Fruit fly (Drosophila melanogaster) whole organism, prepupa: ENCODE results near the gene Task6.

ENCODE experiments used
- Blimp-1 ChIP-seq: fragments of 200-800 bp; sonication (Bioruptor generic); optimal IDR thresholded peaks from 3 replicates; lab custom pipeline; 2017; ENCODE audit warnings: missing biosample characterization, missing genetic modification characterization, mild to moderate bottlenecking, moderate library complexity, missing genetic modification reagents
- CG10669 ChIP-seq: fragments of 200-800 bp; sonication (Bioruptor generic); optimal IDR thresholded peaks from 3 replicates; lab custom pipeline; 2018; ENCODE audit warnings: missing biosample characterization, mild to moderate bottlenecking, missing genetic modification characterization, moderate library complexity
- CG11294 ChIP-seq: fragments of 200-800 bp; sonication (Bioruptor generic); IDR thresholded peaks from 2 replicates; pipeline ENCODE4 v1.3.6; 2022; ENCODE audit warnings: missing biosample characterization, missing genetic modification characterization
- CG11762 ChIP-seq: fragments of 200-800 bp; sonication (Bioruptor generic); optimal IDR thresholded peaks from 3 replicates; lab custom pipeline; 2016; ENCODE audit warnings: missing biosample characterization, missing genetic modification characterization; ENCODE audit not compliant: insufficient read depth
- CG11902 ChIP-seq: fragments of 200-800 bp; sonication (Bioruptor generic); optimal IDR thresholded peaks from 3 replicates; lab custom pipeline; 2016; ENCODE audit warnings: missing biosample characterization, missing genetic modification characterization
- CG15336 ChIP-seq: fragments of 200-800 bp; sonication (Bioruptor generic); IDR thresholded peaks from 2 replicates; pipeline ENCODE4 v1.3.6; 2022; ENCODE audit warnings: missing biosample characterization, missing genetic modification characterization
- CG1621 ChIP-seq: fragments of 200-800 bp; sonication (Bioruptor generic); optimal IDR thresholded peaks from 3 replicates; lab custom pipeline; 2018; ENCODE audit warnings: missing biosample characterization, mild to moderate bottlenecking, missing genetic modification characterization
- CG16779 ChIP-seq: fragments of 200-800 bp; sonication (Bioruptor generic); optimal IDR thresholded peaks from 3 replicates; lab custom pipeline; 2017; ENCODE audit warnings: missing biosample characterization, mild to moderate bottlenecking, missing genetic modification characterization
- CG3032 ChIP-seq: fragments of 200-800 bp; optimal IDR thresholded peaks from 2 replicates; lab custom pipeline; 2019; ENCODE audit warnings: missing biosample characterization, mild to moderate bottlenecking, missing genetic modification characterization, moderate library complexity
- CG32006 ChIP-seq: fragments of 200-800 bp; sonication (Bioruptor generic); optimal IDR thresholded peaks from 3 replicates; lab custom pipeline; 2017; ENCODE audit warnings: missing biosample characterization, mild to moderate bottlenecking, missing genetic modification characterization
- CG34406 ChIP-seq: fragments of 200-800 bp; sonication (Bioruptor generic); optimal IDR thresholded peaks from 3 replicates; lab custom pipeline; 2016; ENCODE audit warnings: missing biosample characterization, missing genetic modification characterization
- CG3919 ChIP-seq: fragments of 200-800 bp; sonication (Bioruptor generic); optimal IDR thresholded peaks from 3 replicates; lab custom pipeline; 2016; ENCODE audit warnings: missing biosample characterization, missing genetic modification characterization
- CG4318 ChIP-seq: fragments of 200-800 bp; sonication (Bioruptor generic); optimal IDR thresholded peaks from 3 replicates; lab custom pipeline; 2017; ENCODE audit warnings: missing biosample characterization, mild to moderate bottlenecking, missing genetic modification characterization
- CG6163 ChIP-seq: fragments of 200-800 bp; sonication (Bioruptor generic); IDR thresholded peaks from 3 replicates; pipeline ENCODE4 v1.3.6; 2022; ENCODE audit warnings: missing biosample characterization, missing genetic modification characterization
- CG6792 ChIP-seq: fragments of 200-800 bp; sonication (Bioruptor generic); optimal IDR thresholded peaks from 3 replicates; lab custom pipeline; 2016; ENCODE audit warnings: missing biosample characterization, missing genetic modification characterization
- CG6808 ChIP-seq: fragments of 200-800 bp; sonication (Bioruptor generic); optimal IDR thresholded peaks from 3 replicates; lab custom pipeline; 2017; ENCODE audit warnings: missing biosample characterization, missing genetic modification characterization, mild to moderate bottlenecking, moderate library complexity, missing genetic modification reagents
- CG6854 ChIP-seq: fragments of 200-800 bp; sonication (Bioruptor generic); optimal IDR thresholded peaks from 2 replicates; lab custom pipeline; 2017; ENCODE audit warnings: missing biosample characterization, mild to moderate bottlenecking, missing genetic modification characterization
- CG7368 ChIP-seq: fragments of 200-800 bp; sonication (Bioruptor generic); optimal IDR thresholded peaks from 3 replicates; lab custom pipeline; 2016; ENCODE audit warnings: missing biosample characterization, missing genetic modification characterization
- CG8119 ChIP-seq: fragments of 200-800 bp; sonication (Bioruptor generic); IDR thresholded peaks from 3 replicates; pipeline ENCODE4 v1.3.6; 2022; ENCODE audit warnings: missing biosample characterization, missing genetic modification characterization
- CG8319 ChIP-seq: fragments of 200-800 bp; sonication (Bioruptor generic); optimal IDR thresholded peaks from 3 replicates; lab custom pipeline; 2016; ENCODE audit warnings: missing biosample characterization, missing genetic modification characterization
- CG8632 ChIP-seq: fragments of 200-800 bp; sonication (Bioruptor generic); optimal IDR thresholded peaks from 3 replicates; lab custom pipeline; 2016; ENCODE audit warnings: missing biosample characterization, missing genetic modification characterization
- CG9139 ChIP-seq: fragments of 200-800 bp; sonication (Bioruptor generic); optimal IDR thresholded peaks from 3 replicates; lab custom pipeline; 2017; ENCODE audit warnings: missing biosample characterization, mild to moderate bottlenecking, missing genetic modification characterization
- Eip75B ChIP-seq: fragments of 200-800 bp; sonication (Bioruptor generic); optimal IDR thresholded peaks from 3 replicates; lab custom pipeline; 2016; ENCODE audit warnings: missing biosample characterization, missing genetic modification characterization
- Eip78C ChIP-seq: fragments of 200-800 bp; sonication (Bioruptor generic); peaks from one replicate; lab custom pipeline; 2016; ENCODE audit warnings: missing biosample characterization, missing genetic modification characterization
- Eip93F ChIP-seq: fragments of 200-800 bp; sonication (Bioruptor generic); optimal IDR thresholded peaks from 2 replicates; lab custom pipeline; 2016; ENCODE audit warnings: missing biosample characterization, mild to moderate bottlenecking, missing genetic modification characterization
- Ets21C ChIP-seq: fragments of 200-800 bp; sonication (Bioruptor generic); optimal IDR thresholded peaks from 3 replicates; lab custom pipeline; 2016; ENCODE audit warnings: missing biosample characterization, missing genetic modification characterization
- Gug ChIP-seq: fragments of 200-800 bp; sonication (Bioruptor generic); IDR thresholded peaks from 2 replicates; pipeline ENCODE4 v1.3.6; 2022; ENCODE audit warnings: missing biosample characterization, missing genetic modification characterization
- Hr38 ChIP-seq: sonication (Bioruptor generic); optimal IDR thresholded peaks from 2 replicates; lab custom pipeline; 2016; ENCODE audit warnings: missing biosample characterization, missing genetic modification characterization
- Hr39 ChIP-seq: fragments of 200-800 bp; sonication (Bioruptor generic); optimal IDR thresholded peaks from 2 replicates; lab custom pipeline; 2016; ENCODE audit warnings: missing biosample characterization, missing genetic modification characterization
- Hr4 ChIP-seq: fragments of 200-800 bp; sonication (Bioruptor generic); optimal IDR thresholded peaks from 3 replicates; lab custom pipeline; 2016; ENCODE audit warnings: missing biosample characterization, missing genetic modification characterization
- Met ChIP-seq: fragments of 200-800 bp; sonication (Bioruptor generic); optimal IDR thresholded peaks from 3 replicates; lab custom pipeline; 2016; ENCODE audit warnings: missing biosample characterization, missing genetic modification characterization
- OdsH ChIP-seq: fragments of 200-800 bp; sonication (Bioruptor generic); optimal IDR thresholded peaks from 3 replicates; lab custom pipeline; 2016; ENCODE audit warnings: missing biosample characterization, missing genetic modification characterization
- Smox ChIP-seq: fragments of 200-800 bp; sonication (Bioruptor generic); optimal IDR thresholded peaks from 3 replicates; lab custom pipeline; 2016; ENCODE audit warnings: missing biosample characterization, missing genetic modification characterization
- Sox102F ChIP-seq: fragments of 200-800 bp; sonication (Bioruptor generic); optimal IDR thresholded peaks from 2 replicates; lab custom pipeline; 2016; ENCODE audit warnings: missing biosample characterization, mild to moderate bottlenecking, missing genetic modification characterization
- Sox14 ChIP-seq: fragments of 200-800 bp; sonication (Bioruptor generic); optimal IDR thresholded peaks from 3 replicates; lab custom pipeline; 2016; ENCODE audit warnings: missing biosample characterization, missing genetic modification characterization
- Sox15 ChIP-seq: fragments of 200-800 bp; sonication (Bioruptor generic); optimal IDR thresholded peaks from 3 replicates; lab custom pipeline; 2016; ENCODE audit warnings: missing biosample characterization, missing genetic modification characterization
- achi ChIP-seq: fragments of 200-800 bp; sonication (Bioruptor generic); optimal IDR thresholded peaks from 3 replicates; lab custom pipeline; 2016; ENCODE audit warnings: missing biosample characterization, missing genetic modification characterization
- acj6 ChIP-seq: fragments of 200-800 bp; sonication (Bioruptor generic); optimal IDR thresholded peaks from 3 replicates; lab custom pipeline; 2016; ENCODE audit warnings: missing biosample characterization, missing genetic modification characterization
- dsx ChIP-seq: fragments of 200-800 bp; optimal IDR thresholded peaks from 3 replicates; lab custom pipeline; 2019; ENCODE audit warnings: missing biosample characterization, mild to moderate bottlenecking, missing genetic modification characterization, moderate library complexity; ENCODE audit not compliant: poor library complexity, severe bottlenecking
- eg ChIP-seq: fragments of 200-800 bp; sonication (Bioruptor generic); IDR thresholded peaks from 3 replicates; pipeline ENCODE4 v1.3.6; 2022; ENCODE audit warnings: missing biosample characterization, missing genetic modification characterization
- fkh ChIP-seq: fragments of 200-800 bp; sonication (Bioruptor generic); optimal IDR thresholded peaks from 3 replicates; lab custom pipeline; 2017; ENCODE audit warnings: missing biosample characterization, mild to moderate bottlenecking, missing genetic modification characterization, moderate library complexity
- lz ChIP-seq: fragments of 200-800 bp; sonication (Bioruptor generic); optimal IDR thresholded peaks from 3 replicates; lab custom pipeline; 2016; ENCODE audit warnings: missing biosample characterization, missing genetic modification characterization
- net ChIP-seq: fragments of 200-800 bp; sonication (Bioruptor generic); optimal IDR thresholded peaks from 3 replicates; lab custom pipeline; 2016; ENCODE audit warnings: missing biosample characterization, missing genetic modification characterization
- pdm3 ChIP-seq: fragments of 200-800 bp; sonication (Bioruptor generic); optimal IDR thresholded peaks from 3 replicates; lab custom pipeline; 2016; ENCODE audit warnings: missing biosample characterization, missing genetic modification characterization
- salr ChIP-seq, 2 experiments: fragments of 200-800 bp; sonication (Bioruptor generic); optimal IDR thresholded peaks; 3 replicates each; lab custom pipeline; 2016 to 2018; ENCODE audit warnings: missing biosample characterization in 2 of 2, missing genetic modification characterization in 2 of 2, mild to moderate bottlenecking in 1 of 2
- spab ChIP-seq: fragments of 200-800 bp; sonication (Bioruptor generic); optimal IDR thresholded peaks from 2 replicates; lab custom pipeline; 2017; ENCODE audit warnings: missing biosample characterization, mild to moderate bottlenecking, missing genetic modification characterization, missing genetic modification reagents
- ss ChIP-seq, 2 experiments: fragments of 200-800 bp; sonication (Bioruptor generic); optimal IDR thresholded peaks; 2 replicates in 1 of 2; 3 replicates in 1 of 2; lab custom pipeline; 2017 to 2018; ENCODE audit warnings: mild to moderate bottlenecking in 2 of 2, missing biosample characterization in 2 of 2, missing genetic modification characterization in 2 of 2, moderate library complexity in 1 of 2
- svp ChIP-seq: fragments of 200-800 bp; sonication (Bioruptor generic); peaks from one replicate; lab custom pipeline; 2016; ENCODE audit warnings: missing biosample characterization, missing genetic modification characterization
- topi ChIP-seq: fragments of 200-800 bp; sonication (Bioruptor generic); optimal IDR thresholded peaks from 3 replicates; lab custom pipeline; 2016; ENCODE audit warnings: missing biosample characterization, missing genetic modification characterization
- vri ChIP-seq: fragments of 200-800 bp; sonication (Bioruptor generic); optimal IDR thresholded peaks from 3 replicates; lab custom pipeline; 2016; ENCODE audit warnings: missing biosample characterization, mild to moderate bottlenecking, missing genetic modification characterization

The Task6 gene

DNA sequence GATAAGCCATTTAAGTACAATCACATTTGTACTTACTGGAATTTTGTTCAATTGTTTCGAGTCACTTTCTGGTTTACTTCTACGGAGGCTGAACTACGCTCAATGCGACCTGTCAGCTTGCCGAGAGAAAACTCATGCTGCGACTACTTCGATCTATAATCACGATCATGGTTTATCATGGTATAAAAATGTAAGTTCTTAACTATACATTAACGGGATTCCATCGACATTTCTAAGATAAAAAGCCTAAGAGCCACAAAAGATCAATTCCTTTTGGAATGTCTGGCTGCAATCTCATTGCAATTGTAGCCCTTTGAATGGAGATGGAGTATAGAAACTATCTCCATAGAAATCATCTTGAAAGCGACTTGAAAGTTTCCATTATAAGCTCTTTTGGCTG is 43.7 kb upstream of the Task6 start, which contains the start of gene Ubc87F:
TSS of gene Ubc87F (minus strand) at position 101 of the 400 bp plus-strand sequence.
- TF ChIP-seq Sox15 (GFP tag; lab: Kevin White, UChicago), result no peak
- no peak for TF ChIP-seq CG9139 (GFP tag; lab: Kevin White, UChicago)
- TF ChIP-seq CG15336 (GFP tag; lab: Robert Waterston, UW), result no peak

DNA sequence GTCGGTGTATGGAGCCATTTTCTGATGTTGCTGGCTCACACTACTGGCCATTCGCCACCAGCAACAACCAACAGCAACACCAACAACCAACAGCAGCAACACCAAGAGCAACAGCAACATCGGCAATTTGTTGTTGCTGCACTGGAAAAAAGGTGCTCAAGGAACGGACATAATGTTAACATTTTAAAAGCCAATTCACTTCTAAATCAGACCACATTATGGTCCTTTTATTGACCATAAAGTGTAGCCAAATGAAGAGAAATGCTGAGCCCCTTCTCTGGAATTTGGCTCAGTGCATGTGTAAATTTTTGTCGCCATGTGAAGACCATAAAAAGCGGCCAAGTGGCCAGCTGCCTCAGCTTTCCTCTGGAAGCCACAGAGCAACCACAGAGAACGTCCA is 42.5 kb upstream of the Task6 start:
- TF ChIP-seq Met (peak; percentile 56), Gug (GFP tag; lab: Robert Waterston, UW) (peak; percentile 92), Hr4 (peak; percentile 88), Hr39 (GFP tag; lab: Kevin White, UChicago) (peak; percentile 67), achi (GFP tag; lab: Kevin White, UChicago) (peak; percentile 82), fkh (GFP tag; lab: Kevin White, UChicago) (no peak), CG10669 (GFP tag; lab: Kevin White, UChicago) (peak; percentile 70), CG6163 (peak; percentile 97), Eip93F (no peak), dsx (GFP tag; lab: Kevin White, UChicago) (peak; percentile 70), CG34406 (GFP tag; lab: Kevin White, UChicago) (peak; percentile 51), CG11294 (peak; percentile 86), Sox102F (GFP tag; lab: Kevin White, UChicago) (peak; percentile 49), Eip78C (GFP tag; lab: Kevin White, UChicago) (peak; percentile 99), CG6792 (GFP tag; lab: Kevin White, UChicago) (peak; percentile 81), net (peak; percentile 82), CG4318 (GFP tag; lab: Kevin White, UChicago) (peak; percentile 87), vri (no peak), CG8119 (GFP tag; lab: Robert Waterston, UW) (peak; percentile 95), CG6808 (GFP tag; lab: Kevin White, UChicago) (peak; percentile 71), salr (GFP tag; optimal IDR thresholded peaks at IDR 0.05; lab: Kevin White, UChicago) (peak; percentile 64 to 77), topi (GFP tag; lab: Kevin White, UChicago) (peak; percentile 59), pdm3 (peak; percentile 85), OdsH (GFP tag; lab: Kevin White, UChicago) (peak; percentile 87), CG1621 (tag; lab: Kevin White, UChicago) (peak; percentile 80), CG9139 (GFP tag; lab: Kevin White, UChicago) (peak; percentile 13), CG8632 (GFP tag; lab: Kevin White, UChicago) (peak; percentile 57), CG3032 (peak; percentile 75), Hr38 (GFP tag; lab: Kevin White, UChicago) (peak; percentile 64), CG3919 (GFP tag; lab: Kevin White, UChicago) (peak; percentile 85), CG32006 (peak; percentile 93), spab (GFP tag; lab: Kevin White, UChicago) (peak; percentile 64), eg (GFP tag; lab: Robert Waterston, UW) (peak; percentile 96), CG16779 (peak; percentile 66), Sox14 (GFP tag; lab: Kevin White, UChicago) (peak; percentile 83), acj6 (GFP tag; lab: Kevin White, UChicago) (peak; percentile 80), CG11762 (GFP tag; lab: Kevin White, UChicago) (peak; percentile 64), lz (GFP tag; lab: Kevin White, UChicago) (peak; percentile 73), Ets21C (GFP tag; lab: Kevin White, UChicago) (peak; percentile 45), Blimp-1 (GFP tag; lab: Kevin White, UChicago) (no peak), Eip75B (GFP tag; lab: Kevin White, UChicago) (peak; percentile 88), CG6854 (GFP tag; lab: Kevin White, UChicago) (no peak), CG15336 (GFP tag; lab: Robert Waterston, UW) (peak; percentile 93), CG8319 (GFP tag; lab: Kevin White, UChicago) (peak; percentile 56), svp (peak; percentile 73), Smox (peak; percentile 51), CG7368 (GFP tag; lab: Kevin White, UChicago) (peak; percentile 68), ss (GFP tag; optimal IDR thresholded peaks at IDR 0.05; lab: Kevin White, UChicago) (peak; percentile 90 to 91), CG11902 (GFP tag; lab: Kevin White, UChicago) (peak; percentile 30)
